Fruit fly (Drosophila melanogaster): ENCODE measurements around the gene CG15923.
A peak's percentile ranks its signal among the peaks of the same experiment; 100 is the strongest.

CG15923 gene

dm6 chr3R:20616801-20617200, at the start of gene CG15923:
Gene CG15923, minus strand, starts transcription at chr3R:20616901.
- no peak for TF ChIP-seq CG8478 (optimal IDR thresholded peaks at IDR 0.05)
- TF ChIP-seq CTCF (optimal IDR thresholded peaks at IDR 0.05) = no peak

dm6 chr3R:20659804-20660203, 43.1 kb upstream of the CG15923 start, which contains the start of gene Nep4:
Gene Nep4, minus strand, starts transcription at chr3R:20659904.
- no peak for TF ChIP-seq CG8478 (optimal IDR thresholded peaks at IDR 0.05)
- no peak for TF ChIP-seq CTCF (optimal IDR thresholded peaks at IDR 0.05)

dm6 chr3R:20656649-20657048, 39.9 kb upstream of the CG15923 start:
- TF ChIP-seq CG8478 (optimal IDR thresholded peaks at IDR 0.05) (no peak), CTCF (optimal IDR thresholded peaks at IDR 0.05) (no peak)

- TF ChIP-seq CG8478 (optimal IDR thresholded peaks at IDR 0.05) (no peak), CTCF (optimal IDR thresholded peaks at IDR 0.05) (no peak)
Observed at dm6 chr3R:20652350-20652749, 35.6 kb upstream of the CG15923 start, which contains the start of gene GluRIID. Gene GluRIID, minus strand, starts transcription at chr3R:20652450.

dm6 chr3R:20648616-20649015, 31.9 kb upstream of the CG15923 start, which contains the start of gene GluRIIE:
Gene GluRIIE, minus strand, starts transcription at chr3R:20648716.
- TF ChIP-seq CTCF (optimal IDR thresholded peaks at IDR 0.05) (no peak), CG8478 (optimal IDR thresholded peaks at IDR 0.05) (no peak)

dm6 chr3R:20635735-20636134, 19.0 kb upstream of the CG15923 start:
- TF ChIP-seq CG8478 (optimal IDR thresholded peaks at IDR 0.05) (no peak), CTCF (optimal IDR thresholded peaks at IDR 0.05) (no peak)

dm6 chr3R:20634674-20635594, 18.2 kb upstream of the CG15923 start, which contains the start of the genes Pi3K92E and Lrrk:
Gene Pi3K92E, minus strand, starts transcription at chr3R:20634732.
Gene Lrrk, plus strand, starts transcription at chr3R:20635480.
- TF ChIP-seq CG8478 (optimal IDR thresholded peaks at IDR 0.05) = no peak
- no peak for TF ChIP-seq CTCF (optimal IDR thresholded peaks at IDR 0.05)

- TF ChIP-seq CTCF (optimal IDR thresholded peaks at IDR 0.05) (no peak), CG8478 (optimal IDR thresholded peaks at IDR 0.05) (no peak)
Observed at dm6 chr3R:20633984-20634446, 17.3 kb upstream of the CG15923 start.

dm6 chr3R:20626123-20626522, 9.4 kb upstream of the CG15923 start:
- no peak for TF ChIP-seq CG8478 (optimal IDR thresholded peaks at IDR 0.05)
- TF ChIP-seq CTCF (optimal IDR thresholded peaks at IDR 0.05) = no peak

- TF ChIP-seq CTCF (optimal IDR thresholded peaks at IDR 0.05) (peak in 1 of 2 experiments; percentile 26), CG8478 (optimal IDR thresholded peaks at IDR 0.05) (no peak)
Observed at dm6 chr3R:20622297-20623168, 5.8 kb upstream of the CG15923 start.

- TF ChIP-seq CTCF (optimal IDR thresholded peaks at IDR 0.05) (peak in 1 of 2 experiments; percentile 39), CG8478 (optimal IDR thresholded peaks at IDR 0.05) (no peak)
Observed at dm6 chr3R:20621805-20622286, 5.1 kb upstream of the CG15923 start, which contains the start of gene H. Gene H, plus strand, starts transcription at chr3R:20621938.

- TF ChIP-seq CTCF (optimal IDR thresholded peaks at IDR 0.05) = no peak
Observed at dm6 chr3R:20618947-20619346, 2.2 kb upstream of the CG15923 start.

- TF ChIP-seq CTCF (optimal IDR thresholded peaks at IDR 0.05) (no peak), CG8478 (optimal IDR thresholded peaks at IDR 0.05) (no peak)
Observed at dm6 chr3R:20617583-20617982, 882 bp upstream of the CG15923 start, which contains the start of gene CG5466. Gene CG5466, plus strand, starts transcription at chr3R:20617883.

- no peak for TF ChIP-seq CG8478 (optimal IDR thresholded peaks at IDR 0.05)
- TF ChIP-seq CTCF (optimal IDR thresholded peaks at IDR 0.05) = no peak
Observed at dm6 chr3R:20608199-20608598, 8.5 kb downstream of the CG15923 start.
